Worm (Caenorhabditis elegans): ENCODE measurements around the gene F49C5.9.

Gene F49C5.9

ce11 chrII:12525526-12525925 is 18.9 kb downstream of the F49C5.9 start, which contains the start of gene srx-118:
TSS of gene srx-118 (plus strand) at chrII:12525826.
- TF ChIP-seq unc-62 (GFP tag; optimal IDR thresholded peaks at IDR 0.05) (no peak), ZK546.5 (tag; optimal IDR thresholded peaks at IDR 0.05) (no peak), ceh-16 (tag; optimal IDR thresholded peaks at IDR 0.05) (no peak), F13H6.1 (tag; optimal IDR thresholded peaks at IDR 0.05) (no peak), nhr-21 (tag; optimal IDR thresholded peaks at IDR 0.05) (no peak), blmp-1 (tag; optimal IDR thresholded peaks at IDR 0.05; ENCODE audit: insufficient read depth) (no peak), R02D3.7 (tag; optimal IDR thresholded peaks at IDR 0.05) (no peak), nhr-6 (tag; optimal IDR thresholded peaks at IDR 0.05) (no peak), nhr-12 (tag; optimal IDR thresholded peaks at IDR 0.05) (no peak), nhr-25 (tag; optimal IDR thresholded peaks at IDR 0.05) (no peak), alr-1 (tag; optimal IDR thresholded peaks at IDR 0.05) (no peak), mdl-1 (tag; optimal IDR thresholded peaks at IDR 0.05) (no peak), lsy-2 (tag; optimal IDR thresholded peaks at IDR 0.05) (no peak), fos-1 (tag; optimal IDR thresholded peaks at IDR 0.05) (no peak)

- TF ChIP-seq R02D3.7 (tag; optimal IDR thresholded peaks at IDR 0.05) (no peak), crh-2 (tag; optimal IDR thresholded peaks at IDR 0.05) (no peak), sem-4 (tag; optimal IDR thresholded peaks at IDR 0.05) (no peak), ama-1 (optimal IDR thresholded peaks at IDR 0.05) (no peak), nhr-25 (tag; optimal IDR thresholded peaks at IDR 0.05) (no peak), nhr-11 (tag; optimal IDR thresholded peaks at IDR 0.05) (no peak), aly-2 (tag; optimal IDR thresholded peaks at IDR 0.05) (no peak), nhr-129 (tag; optimal IDR thresholded peaks at IDR 0.05) (no peak), ZK546.5 (tag; optimal IDR thresholded peaks at IDR 0.05) (no peak), C34F6.9 (tag; optimal IDR thresholded peaks at IDR 0.05) (no peak), nhr-12 (tag; optimal IDR thresholded peaks at IDR 0.05) (no peak), ztf-1 (GFP tag; conservative IDR thresholded peaks at IDR 0.05) (no peak), Y55F3AM.14 (GFP tag; optimal IDR thresholded peaks at IDR 0.05) (no peak), ceh-16 (tag; optimal IDR thresholded peaks at IDR 0.05) (no peak), unc-39 (tag; optimal IDR thresholded peaks at IDR 0.05) (no peak), mdl-1 (tag; optimal IDR thresholded peaks at IDR 0.05) (no peak), egl-27 (tag; optimal IDR thresholded peaks at IDR 0.05) (no peak), ztf-4 (tag; optimal IDR thresholded peaks at IDR 0.05) (no peak)
These were observed 24.8 kb downstream of the F49C5.9 start, which contains the start of gene ceh-99 for ce11 chrII:12519616-12520015. TSS of gene ceh-99 (plus strand) at chrII:12519981.

ce11 chrII:12518809-12519344 is 25.6 kb downstream of the F49C5.9 start, which contains the start of gene srh-70:
TSS of gene srh-70 (minus strand) at chrII:12518859.
- TF ChIP-seq fos-1 (tag; optimal IDR thresholded peaks at IDR 0.05), result peak; percentile 78
- TF ChIP-seq sma-9 (GFP tag; optimal IDR thresholded peaks at IDR 0.05), result peak; percentile 33
- no peak for TF ChIP-seq sma-9 (tag; optimal IDR thresholded peaks at IDR 0.05)
- TF ChIP-seq crh-2 (tag; optimal IDR thresholded peaks at IDR 0.05), result peak; percentile 55
- TF ChIP-seq snpc-4 (tag; optimal IDR thresholded peaks at IDR 0.05), result no peak
- TF ChIP-seq nhr-11 (tag; optimal IDR thresholded peaks at IDR 0.05), result no peak
- no peak for TF ChIP-seq sma-3 (GFP tag; optimal IDR thresholded peaks at IDR 0.05)
- TF ChIP-seq gmeb-1 (tag; optimal IDR thresholded peaks at IDR 0.05), result no peak

ce11 chrII:12518008-12518407 is 26.4 kb downstream of the F49C5.9 start:
- TF ChIP-seq mbf-1 (tag; optimal IDR thresholded peaks at IDR 0.05) (no peak), alr-1 (tag; optimal IDR thresholded peaks at IDR 0.05) (no peak), crh-2 (tag; optimal IDR thresholded peaks at IDR 0.05) (no peak), ZK546.5 (tag; optimal IDR thresholded peaks at IDR 0.05) (no peak), skn-1 (tag; optimal IDR thresholded peaks at IDR 0.05) (no peak), ama-1 (optimal IDR thresholded peaks at IDR 0.05) (no peak), blmp-1 (tag; optimal IDR thresholded peaks at IDR 0.05; ENCODE audit: insufficient read depth) (no peak), nhr-12 (tag; optimal IDR thresholded peaks at IDR 0.05) (no peak), F13H6.1 (tag; optimal IDR thresholded peaks at IDR 0.05) (no peak), elt-1 (tag; optimal IDR thresholded peaks at IDR 0.05) (no peak), unc-55 (GFP tag; optimal IDR thresholded peaks at IDR 0.05) (no peak), sma-9 (GFP tag; optimal IDR thresholded peaks at IDR 0.05) (no peak), sma-9 (tag; optimal IDR thresholded peaks at IDR 0.05) (no peak), mdl-1 (tag; optimal IDR thresholded peaks at IDR 0.05) (no peak), nhr-10 (tag; optimal IDR thresholded peaks at IDR 0.05) (no peak), ztf-1 (GFP tag; conservative IDR thresholded peaks at IDR 0.05) (no peak), elt-3 (tag; optimal IDR thresholded peaks at IDR 0.05) (no peak), unc-39 (tag; optimal IDR thresholded peaks at IDR 0.05) (no peak), mab-5 (tag; optimal IDR thresholded peaks at IDR 0.05) (no peak), snpc-4 (tag; optimal IDR thresholded peaks at IDR 0.05) (no peak), lsy-2 (tag; optimal IDR thresholded peaks at IDR 0.05) (no peak)
